Worm (Caenorhabditis elegans): ENCODE measurements around the gene scl-8.

Gene scl-8

ce11 chrIV:13093677-13094076 is 22.1 kb downstream of the scl-8 start, which contains the start of the genes prcc-1 and C39E9.12:
Gene prcc-1 (minus strand): TSS chrIV:13093795.
Gene C39E9.12 (plus strand): TSS chrIV:13094007.
- TF ChIP-seq him-1 (tag; optimal IDR thresholded peaks at IDR 0.05) (no peak), W03F9.2 (tag; optimal IDR thresholded peaks at IDR 0.05) (no peak), dao-5 (tag; optimal IDR thresholded peaks at IDR 0.05) (no peak)

- TF ChIP-seq him-1 (tag; optimal IDR thresholded peaks at IDR 0.05) (no peak), W03F9.2 (tag; optimal IDR thresholded peaks at IDR 0.05) (no peak), dao-5 (tag; optimal IDR thresholded peaks at IDR 0.05) (no peak)
These were observed 23.9 kb downstream of the scl-8 start, which contains the start of gene rfc-3 for ce11 chrIV:13095462-13095861. Gene rfc-3 (plus strand): TSS chrIV:13095762.

- TF ChIP-seq W03F9.2 (tag; optimal IDR thresholded peaks at IDR 0.05) (no peak), him-1 (tag; optimal IDR thresholded peaks at IDR 0.05) (no peak), dao-5 (tag; optimal IDR thresholded peaks at IDR 0.05) (no peak)
These were observed 25.2 kb downstream of the scl-8 start for ce11 chrIV:13096778-13097177.

ce11 chrIV:13098652-13099051 is 27.1 kb downstream of the scl-8 start, which contains the start of the genes dli-1, tin-9.2 and exos-4.1:
Gene dli-1 (minus strand): TSS chrIV:13098792.
Gene tin-9.2 (plus strand): TSS chrIV:13098995.
Gene exos-4.1 (plus strand): TSS chrIV:13098999.
- TF ChIP-seq W03F9.2 (tag; optimal IDR thresholded peaks at IDR 0.05), result peak; percentile 86
- TF ChIP-seq dao-5 (tag; optimal IDR thresholded peaks at IDR 0.05), result no peak

ce11 chrIV:13100415-13100814 is 28.9 kb downstream of the scl-8 start, which contains the start of gene fask-1:
Gene fask-1 (plus strand): TSS chrIV:13100715.
- TF ChIP-seq W03F9.2 (tag; optimal IDR thresholded peaks at IDR 0.05), result no peak
- TF ChIP-seq dao-5 (tag; optimal IDR thresholded peaks at IDR 0.05), result no peak

DNA sequence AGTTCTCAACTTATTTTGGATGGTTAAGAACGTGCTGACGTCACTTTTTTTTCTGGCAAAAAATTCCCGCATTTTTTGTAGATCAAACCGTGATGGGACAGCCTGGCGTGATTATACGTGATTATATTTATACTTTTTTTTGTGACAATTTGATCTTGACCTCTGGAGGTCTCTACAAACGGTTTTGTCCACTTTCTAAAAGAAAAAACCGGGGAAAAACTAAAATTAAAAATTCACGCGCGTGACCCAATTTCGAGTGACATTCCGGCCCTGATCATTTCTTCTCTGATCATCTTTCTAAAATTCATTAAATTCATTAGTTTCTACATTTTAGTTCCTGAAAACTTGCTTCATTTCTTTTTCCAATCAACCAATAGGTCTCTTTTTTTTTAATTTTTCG is 33.4 kb downstream of the scl-8 start, which contains the start of gene rde-11:
TSS of gene rde-11 (plus strand) at position 301 of the 400 bp plus-strand sequence.
- TF ChIP-seq dao-5 (tag; optimal IDR thresholded peaks at IDR 0.05) (no peak), him-1 (tag; optimal IDR thresholded peaks at IDR 0.05) (no peak), W03F9.2 (tag; optimal IDR thresholded peaks at IDR 0.05) (no peak)

- TF ChIP-seq W03F9.2 (tag; optimal IDR thresholded peaks at IDR 0.05) (no peak), him-1 (tag; optimal IDR thresholded peaks at IDR 0.05) (no peak), dao-5 (tag; optimal IDR thresholded peaks at IDR 0.05) (no peak)
These were observed 35.8 kb downstream of the scl-8 start, which contains the start of gene B0564.2 for ce11 chrIV:13107359-13107758. Gene B0564.2 (plus strand): TSS chrIV:13107659.

ce11 chrIV:13108430-13108829 is 36.9 kb downstream of the scl-8 start:
- no peak for TF ChIP-seq him-1 (tag; optimal IDR thresholded peaks at IDR 0.05)
- TF ChIP-seq W03F9.2 (tag; optimal IDR thresholded peaks at IDR 0.05), result no peak
- TF ChIP-seq dao-5 (tag; optimal IDR thresholded peaks at IDR 0.05), result no peak

DNA sequence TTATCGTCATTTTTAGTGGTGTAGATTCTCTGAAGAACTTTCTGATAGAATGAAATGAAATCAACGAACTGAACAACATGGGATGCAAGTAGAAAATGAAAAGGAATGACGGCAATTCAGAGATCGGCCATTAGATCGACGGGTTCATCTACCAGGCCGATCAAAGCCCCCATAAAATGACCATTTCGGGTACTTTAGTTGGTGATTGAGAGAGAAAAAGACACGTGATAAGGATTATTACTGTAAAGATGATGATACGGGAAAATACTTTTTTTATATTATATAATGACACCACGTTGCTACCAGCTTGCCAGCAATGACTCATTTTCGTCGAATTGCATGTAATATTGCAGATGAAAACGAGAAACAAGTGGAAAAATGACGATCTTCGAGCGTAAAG is 38.2 kb downstream of the scl-8 start, which contains the start of gene best-1:
TSS of gene best-1 (minus strand) at position 29 of the 400 bp plus-strand sequence.
- no peak for TF ChIP-seq him-1 (tag; optimal IDR thresholded peaks at IDR 0.05)
- TF ChIP-seq dao-5 (tag; optimal IDR thresholded peaks at IDR 0.05), result no peak
- no peak for TF ChIP-seq W03F9.2 (tag; optimal IDR thresholded peaks at IDR 0.05)

ce11 chrIV:13110876-13111275 is 39.3 kb downstream of the scl-8 start:
- no peak for TF ChIP-seq him-1 (tag; optimal IDR thresholded peaks at IDR 0.05)
- TF ChIP-seq W03F9.2 (tag; optimal IDR thresholded peaks at IDR 0.05), result no peak
- TF ChIP-seq dao-5 (tag; optimal IDR thresholded peaks at IDR 0.05), result no peak

- TF ChIP-seq him-1 (tag; optimal IDR thresholded peaks at IDR 0.05) (no peak), dao-5 (tag; optimal IDR thresholded peaks at IDR 0.05) (no peak), W03F9.2 (tag; optimal IDR thresholded peaks at IDR 0.05) (no peak)
These were observed 41.4 kb downstream of the scl-8 start, which contains the start of gene best-2 for ce11 chrIV:13112982-13113381. Gene best-2 (minus strand): TSS chrIV:13113082.

DNA sequence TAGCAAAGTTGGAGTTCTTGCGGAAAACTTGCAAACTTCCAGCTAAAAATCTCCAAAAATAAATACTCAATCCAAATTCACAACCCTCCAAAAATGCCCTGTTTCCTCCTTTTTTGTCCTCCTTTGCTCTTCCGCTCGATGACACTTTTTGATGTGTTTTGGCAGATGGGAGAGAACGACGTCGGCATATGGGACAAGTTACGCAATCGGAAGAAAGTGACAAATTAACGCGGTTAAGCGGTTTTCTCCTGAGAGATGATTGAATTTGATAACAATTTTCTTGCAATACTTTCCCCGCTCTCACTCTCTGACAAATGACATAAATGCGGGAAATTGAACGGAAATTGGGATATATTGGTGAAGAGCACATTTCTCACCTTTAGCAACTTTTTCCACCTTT is 45.1 kb downstream of the scl-8 start:
- TF ChIP-seq him-1 (tag; optimal IDR thresholded peaks at IDR 0.05), result no peak
- no peak for TF ChIP-seq dao-5 (tag; optimal IDR thresholded peaks at IDR 0.05)
- TF ChIP-seq W03F9.2 (tag; optimal IDR thresholded peaks at IDR 0.05), result no peak

ce11 chrIV:13118794-13119193 is 47.2 kb downstream of the scl-8 start, which contains the start of gene unc-30:
Gene unc-30 (plus strand): TSS chrIV:13118977.
- TF ChIP-seq W03F9.2 (tag; optimal IDR thresholded peaks at IDR 0.05) (no peak), dao-5 (tag; optimal IDR thresholded peaks at IDR 0.05) (no peak), him-1 (tag; optimal IDR thresholded peaks at IDR 0.05) (no peak)

DNA sequence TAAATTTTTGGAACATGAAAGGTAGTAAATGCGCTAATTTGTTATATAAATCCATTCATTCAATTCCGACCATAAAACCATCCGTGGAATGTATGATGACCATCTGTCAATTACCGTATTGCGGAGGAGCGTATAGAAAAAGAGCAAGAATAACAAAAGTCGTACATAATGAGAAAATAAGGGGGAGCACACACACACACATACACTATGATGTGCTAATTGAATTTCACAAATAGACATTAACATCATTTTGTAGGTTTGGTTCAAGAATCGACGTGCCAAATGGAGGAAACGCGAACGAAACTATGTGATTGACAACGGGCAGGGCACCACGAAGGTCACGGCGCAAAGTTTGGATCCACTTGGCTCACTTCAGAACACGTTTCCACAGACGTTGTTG is 49.9 kb downstream of the scl-8 start:
- TF ChIP-seq dao-5 (tag; optimal IDR thresholded peaks at IDR 0.05) (no peak), him-1 (tag; optimal IDR thresholded peaks at IDR 0.05) (no peak), W03F9.2 (tag; optimal IDR thresholded peaks at IDR 0.05) (no peak)
